Worm (Caenorhabditis elegans) whole organism, L2 larva: Measurements from ENCODE around the gene dhhc-14.

Source experiments
- C34F6.9 ChIP-seq: fragments of 150-350 bp; optimal IDR thresholded peaks from 2 replicates; lab custom pipeline; 2014; ENCODE audit warnings: missing biosample characterization, missing genetic modification characterization
- F13H6.1 ChIP-seq: sonication (generic microtip); optimal IDR thresholded peaks from 2 replicates; lab custom pipeline; 2016; ENCODE audit warnings: missing genetic modification characterization, missing compliant biosample characterization
- R02D3.7 ChIP-seq: fragments of 150-350 bp; optimal IDR thresholded peaks from 2 replicates; lab custom pipeline; 2014; ENCODE audit warnings: missing biosample characterization, missing genetic modification characterization
- Y55F3AM.14 ChIP-seq: fragments of 200-800 bp; sonication (Bioruptor generic); optimal IDR thresholded peaks from 2 replicates; lab custom pipeline; 2018; ENCODE audit warnings: mild to moderate bottlenecking, missing genetic modification characterization, missing compliant biosample characterization
- alr-1 ChIP-seq: fragments of 150-350 bp; optimal IDR thresholded peaks from 2 replicates; lab custom pipeline; 2014; ENCODE audit warnings: missing biosample characterization, missing genetic modification characterization
- ama-1 ChIP-seq: fragments of 150-350 bp; optimal IDR thresholded peaks from 2 replicates; lab custom pipeline; 2018; ENCODE audit warnings: inconsistent platforms
- blmp-1 ChIP-seq: sonication (generic microtip); optimal IDR thresholded peaks from 2 replicates; lab custom pipeline; 2017; ENCODE audit warnings: missing genetic modification characterization, mild to moderate bottlenecking, missing compliant biosample characterization, antibody characterized with exemption, moderate library complexity; ENCODE audit not compliant: insufficient read depth
- ceh-16 ChIP-seq: fragments of 150-350 bp; optimal IDR thresholded peaks from 2 replicates; lab custom pipeline; 2014; ENCODE audit warnings: missing biosample characterization, missing genetic modification characterization
- crh-2 ChIP-seq: sonication (generic microtip); optimal IDR thresholded peaks from 2 replicates; lab custom pipeline; 2017; ENCODE audit warnings: missing biosample characterization, missing genetic modification characterization
- egl-27 ChIP-seq: sonication (generic microtip); optimal IDR thresholded peaks from 3 replicates; lab custom pipeline; 2017; ENCODE audit warnings: missing biosample characterization, missing genetic modification reagents, missing genetic modification characterization
- elt-3 ChIP-seq: sonication (generic microtip); optimal IDR thresholded peaks from 2 replicates; lab custom pipeline; 2017; ENCODE audit warnings: missing biosample characterization, missing genetic modification characterization
- fos-1 ChIP-seq: fragments of 150-350 bp; optimal IDR thresholded peaks from 2 replicates; lab custom pipeline; 2014; ENCODE audit warnings: missing biosample characterization, missing genetic modification characterization
- gmeb-1 ChIP-seq: fragments of 150-350 bp; optimal IDR thresholded peaks from 2 replicates; lab custom pipeline; 2014; ENCODE audit warnings: missing biosample characterization, missing genetic modification characterization
- lin-11 ChIP-seq: fragments of 150-350 bp; sonication (generic microtip); optimal IDR thresholded peaks from 2 replicates; lab custom pipeline; 2014; ENCODE audit warnings: missing biosample characterization, missing genetic modification characterization, inconsistent platforms, mixed read lengths
- lin-13 ChIP-seq: fragments of 150-350 bp; optimal IDR thresholded peaks from 2 replicates; lab custom pipeline; 2014; ENCODE audit warnings: missing biosample characterization, missing genetic modification reagents, missing genetic modification characterization
- lin-39 ChIP-seq: fragments of 150-350 bp; optimal IDR thresholded peaks from 2 replicates; lab custom pipeline; 2014; ENCODE audit warnings: missing biosample characterization, missing genetic modification reagents, missing genetic modification characterization
- mab-5 ChIP-seq: fragments of 150-350 bp; optimal IDR thresholded peaks from 2 replicates; lab custom pipeline; 2014; ENCODE audit warnings: missing biosample characterization, missing genetic modification characterization
- mbf-1 ChIP-seq: sonication (generic microtip); optimal IDR thresholded peaks from 2 replicates; lab custom pipeline; 2017; ENCODE audit warnings: missing biosample characterization, missing genetic modification characterization
- nhr-11 ChIP-seq: fragments of 150-350 bp; optimal IDR thresholded peaks from 2 replicates; lab custom pipeline; 2014; ENCODE audit warnings: missing biosample characterization, missing genetic modification characterization
- nhr-12 ChIP-seq: fragments of 150-350 bp; optimal IDR thresholded peaks from 2 replicates; lab custom pipeline; 2014; ENCODE audit warnings: missing biosample characterization, missing genetic modification characterization
- nhr-129 ChIP-seq: fragments of 150-350 bp; optimal IDR thresholded peaks from 2 replicates; lab custom pipeline; 2014; ENCODE audit warnings: missing biosample characterization, missing genetic modification characterization
- nhr-21 ChIP-seq: fragments of 150-350 bp; optimal IDR thresholded peaks from 2 replicates; lab custom pipeline; 2014; ENCODE audit warnings: missing biosample characterization, missing genetic modification characterization
- nhr-23 ChIP-seq: fragments of 150-350 bp; optimal IDR thresholded peaks from 2 replicates; lab custom pipeline; 2014; ENCODE audit warnings: missing biosample characterization, missing genetic modification reagents, missing genetic modification characterization
- nhr-237 ChIP-seq: fragments of 150-350 bp; optimal IDR thresholded peaks from 2 replicates; lab custom pipeline; 2014; ENCODE audit warnings: missing biosample characterization, missing genetic modification characterization
- nhr-25 ChIP-seq: fragments of 150-350 bp; sonication (generic microtip); optimal IDR thresholded peaks from 3 replicates; lab custom pipeline; 2014; ENCODE audit warnings: missing biosample characterization, missing genetic modification characterization
- nhr-77 ChIP-seq: fragments of 150-350 bp; optimal IDR thresholded peaks from 2 replicates; lab custom pipeline; 2014; ENCODE audit warnings: missing biosample characterization, missing genetic modification characterization
- peb-1 ChIP-seq: fragments of 150-350 bp; optimal IDR thresholded peaks from 2 replicates; lab custom pipeline; 2014; ENCODE audit warnings: missing biosample characterization, missing genetic modification characterization
- sem-4 ChIP-seq: fragments of 150-350 bp; optimal IDR thresholded peaks from 2 replicates; lab custom pipeline; 2014; ENCODE audit warnings: missing biosample characterization, missing genetic modification reagents, missing genetic modification characterization
- skn-1 ChIP-seq: sonication (generic microtip); optimal IDR thresholded peaks from 2 replicates; lab custom pipeline; 2017; ENCODE audit warnings: missing biosample characterization, missing genetic modification characterization
- sma-3 ChIP-seq: sonication (generic microtip); optimal IDR thresholded peaks from 2 replicates; lab custom pipeline; 2016; ENCODE audit warnings: missing genetic modification reagents, missing genetic modification characterization, missing compliant biosample characterization
- sma-9 ChIP-seq, 2 experiments: fragments of 150-350 bp in 1 of 2; sonication (generic microtip) in 1 of 2; optimal IDR thresholded peaks; 2 replicates each; lab custom pipeline; 2014 to 2016; ENCODE audit warnings: missing genetic modification characterization in 2 of 2, mild to moderate bottlenecking in 1 of 2, missing biosample characterization in 1 of 2, missing compliant biosample characterization in 1 of 2, missing genetic modification reagents in 1 of 2, moderate library complexity in 1 of 2
- snpc-4 ChIP-seq: fragments of 150-350 bp; optimal IDR thresholded peaks from 2 replicates; lab custom pipeline; 2014; ENCODE audit warnings: missing biosample characterization, missing genetic modification characterization
- unc-39 ChIP-seq: fragments of 150-350 bp; optimal IDR thresholded peaks from 2 replicates; lab custom pipeline; 2014; ENCODE audit warnings: missing biosample characterization, missing genetic modification characterization
- unc-55 ChIP-seq: fragments of 150-350 bp; sonication (generic microtip); optimal IDR thresholded peaks from 3 replicates; lab custom pipeline; 2014; ENCODE audit warnings: missing biosample characterization, missing genetic modification reagents, missing genetic modification characterization
- unc-62 ChIP-seq: fragments of 150-350 bp; optimal IDR thresholded peaks from 2 replicates; lab custom pipeline; 2014; ENCODE audit warnings: missing biosample characterization, missing genetic modification reagents, missing genetic modification characterization
- zag-1 ChIP-seq: fragments of 150-350 bp; optimal IDR thresholded peaks from 2 replicates; lab custom pipeline; 2014; ENCODE audit warnings: missing biosample characterization, missing genetic modification characterization
- ztf-1 ChIP-seq: fragments of 200-800 bp; sonication (Bioruptor generic); conservative IDR thresholded peaks from 2 replicates; pipeline ENCODE4 v1.3.6; 2022; ENCODE audit warnings: missing genetic modification characterization, missing compliant biosample characterization
- ztf-11 ChIP-seq: sonication (generic microtip); optimal IDR thresholded peaks from 2 replicates; lab custom pipeline; 2017; ENCODE audit warnings: missing biosample characterization, missing genetic modification characterization

dhhc-14 gene

ce11 chrX:8598491-8598890, 46.4 kb downstream of the dhhc-14 start:
- TF ChIP-seq lin-39 (tag; lab: Kevin White, UChicago) (no peak), sma-3 (GFP tag; lab: Kevin White, UChicago) (no peak), nhr-77 (no peak), lin-13 (GFP tag; lab: Kevin White, UChicago) (no peak), lin-11 (tag; lab: Kevin White, UChicago) (no peak), nhr-21 (tag; lab: Kevin White, UChicago) (no peak)

ce11 chrX:8599725-8600124, 47.6 kb downstream of the dhhc-14 start:
- no peak for TF ChIP-seq sma-9 (GFP tag; optimal IDR thresholded peaks at IDR 0.05; lab: Kevin White, UChicago)
- TF ChIP-seq sma-9 (tag; optimal IDR thresholded peaks at IDR 0.05; lab: Kevin White, UChicago), result no peak
- no peak for TF ChIP-seq alr-1
- no peak for TF ChIP-seq nhr-23 (tag; lab: Kevin White, UChicago)

ce11 chrX:8601235-8601634, 49.2 kb downstream of the dhhc-14 start, which contains the start of gene F18E9.1:
F18E9.1 (plus strand) TSS chrX:8601535.
- TF ChIP-seq F13H6.1 (tag; lab: Kevin White, UChicago) (no peak), Y55F3AM.14 (GFP tag; lab: Kevin White, UChicago) (no peak), nhr-23 (tag; lab: Kevin White, UChicago) (no peak), blmp-1 (tag; lab: Kevin White, UChicago) (no peak), nhr-129 (tag; lab: Kevin White, UChicago) (no peak), crh-2 (tag; lab: Kevin White, UChicago) (no peak), ztf-1 (GFP tag; lab: Robert Waterston, UW) (no peak), zag-1 (tag; lab: Kevin White, UChicago) (no peak), sma-9 (GFP tag; optimal IDR thresholded peaks at IDR 0.05; lab: Kevin White, UChicago) (no peak), sma-9 (tag; optimal IDR thresholded peaks at IDR 0.05; lab: Kevin White, UChicago) (no peak), lin-39 (tag; lab: Kevin White, UChicago) (no peak)

DNA sequence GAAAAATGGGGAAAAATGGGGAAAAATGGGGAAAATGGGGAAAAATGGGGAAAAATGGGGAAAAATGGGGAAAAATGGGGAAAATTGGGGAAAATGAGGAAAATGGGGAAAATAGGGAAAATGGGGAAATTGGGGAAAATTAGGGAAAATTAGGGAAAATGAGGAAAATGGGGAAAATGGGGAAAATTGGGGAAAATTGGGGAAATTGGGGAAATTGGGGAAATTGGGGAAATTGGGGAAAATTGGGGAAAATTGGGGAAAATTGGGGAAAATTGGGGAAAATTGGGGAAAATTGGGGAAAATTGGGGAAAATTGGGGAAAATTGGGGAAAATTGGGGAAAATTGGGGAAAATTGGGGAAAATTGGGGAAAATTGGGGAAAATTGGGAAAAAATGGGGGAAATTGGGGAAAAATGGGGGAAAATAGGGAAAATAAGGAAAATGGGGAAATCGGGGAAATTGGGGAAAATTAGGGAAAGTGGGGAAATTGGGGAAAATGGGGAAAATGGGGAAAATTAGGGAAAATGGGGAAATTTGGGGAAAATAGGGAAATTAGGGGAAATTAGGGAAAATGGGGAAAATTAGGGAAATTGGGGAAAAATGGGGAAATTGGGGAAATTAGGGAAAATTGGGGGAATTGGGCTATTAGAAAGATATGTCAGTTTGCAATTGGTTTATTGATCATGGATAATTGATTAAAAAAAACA, 50.8 kb downstream of the dhhc-14 start:
- TF ChIP-seq nhr-25 (no peak), ztf-11 (no peak), nhr-12 (tag; lab: Kevin White, UChicago) (no peak), sem-4 (tag; lab: Kevin White, UChicago) (no peak), lin-39 (tag; lab: Kevin White, UChicago) (no peak), unc-55 (GFP tag; lab: Kevin White, UChicago) (no peak), peb-1 (tag; lab: Kevin White, UChicago) (no peak), ceh-16 (tag; lab: Kevin White, UChicago) (no peak), unc-62 (no peak), ama-1 (lab: Kevin White, UChicago) (no peak), mbf-1 (tag; lab: Kevin White, UChicago) (no peak), ztf-1 (GFP tag; lab: Robert Waterston, UW) (no peak), nhr-21 (tag; lab: Kevin White, UChicago) (no peak)

- no peak for TF ChIP-seq nhr-21 (tag; lab: Kevin White, UChicago)
- no peak for TF ChIP-seq blmp-1 (tag; lab: Kevin White, UChicago)
- TF ChIP-seq fos-1 (tag; lab: Kevin White, UChicago), result peak; percentile 45
- TF ChIP-seq skn-1, result no peak
- no peak for TF ChIP-seq nhr-11
- no peak for TF ChIP-seq R02D3.7 (tag; lab: Kevin White, UChicago)
- TF ChIP-seq zag-1 (tag; lab: Kevin White, UChicago), result no peak
- peak; percentile 16 for TF ChIP-seq sma-9 (GFP tag; optimal IDR thresholded peaks at IDR 0.05; lab: Kevin White, UChicago)
- TF ChIP-seq sma-9 (tag; optimal IDR thresholded peaks at IDR 0.05; lab: Kevin White, UChicago), result no peak
Observed at ce11 chrX:8604160-8604559, 52.1 kb downstream of the dhhc-14 start.

- TF ChIP-seq ceh-16 (tag; lab: Kevin White, UChicago) (no peak), nhr-12 (tag; lab: Kevin White, UChicago) (no peak), sma-9 (GFP tag; optimal IDR thresholded peaks at IDR 0.05; lab: Kevin White, UChicago) (peak; percentile 21), sma-9 (tag; optimal IDR thresholded peaks at IDR 0.05; lab: Kevin White, UChicago) (no peak), unc-39 (no peak), sma-3 (GFP tag; lab: Kevin White, UChicago) (peak; percentile 3), nhr-129 (tag; lab: Kevin White, UChicago) (peak; percentile 70), snpc-4 (tag; lab: Kevin White, UChicago) (no peak), nhr-237 (no peak), nhr-25 (no peak), F13H6.1 (tag; lab: Kevin White, UChicago) (peak; percentile 23), R02D3.7 (tag; lab: Kevin White, UChicago) (no peak), gmeb-1 (tag; lab: Kevin White, UChicago) (peak; percentile 42), ama-1 (lab: Kevin White, UChicago) (no peak), lin-39 (tag; lab: Kevin White, UChicago) (no peak), unc-55 (GFP tag; lab: Kevin White, UChicago) (peak; percentile 62), zag-1 (tag; lab: Kevin White, UChicago) (no peak), C34F6.9 (tag; lab: Kevin White, UChicago) (peak; percentile 59), nhr-77 (no peak), mab-5 (tag; lab: Kevin White, UChicago) (no peak), peb-1 (tag; lab: Kevin White, UChicago) (no peak), fos-1 (tag; lab: Kevin White, UChicago) (peak; percentile 38), egl-27 (tag; lab: Kevin White, UChicago) (no peak), elt-3 (tag; lab: Kevin White, UChicago) (no peak), lin-13 (GFP tag; lab: Kevin White, UChicago) (no peak)
Observed at ce11 chrX:8605005-8605404, 52.9 kb downstream of the dhhc-14 start, which contains the start of the genes H35N09.2 and H35N09.1. H35N09.2 (minus strand) TSS chrX:8605058. H35N09.1 (plus strand) TSS chrX:8605339.
